Fruit fly (Drosophila melanogaster): ENCODE data around the gene Orct.

Orct gene

dm6 chr3R:24229870-24230422 lies 46.1 kb upstream of the Orct start, which contains the start of gene Spase22-23 (continued):
- peak; percentile 83 for TF ChIP-seq Sry-δ (GFP tag; optimal IDR thresholded peaks at IDR 0.05)
- TF ChIP-seq pzg (GFP tag; optimal IDR thresholded peaks at IDR 0.05) = peak; percentile 20
- TF ChIP-seq Ets97D (GFP tag; optimal IDR thresholded peaks at IDR 0.05) = no peak
- TF ChIP-seq lola (GFP tag; optimal IDR thresholded peaks at IDR 0.05) = peak in 1 of 3 experiments; percentile 32
- TF ChIP-seq Sin3A (optimal IDR thresholded peaks at IDR 0.05) = peak; percentile 52
- no peak for TF ChIP-seq CG14050 (GFP tag; IDR thresholded peaks at IDR 0.05)
- peak; percentile 70 for TF ChIP-seq Dref (GFP tag; IDR thresholded peaks at IDR 0.05)
- TF ChIP-seq CG1603 (tag; optimal IDR thresholded peaks at IDR 0.05) = peak; percentile 53
- no peak for TF ChIP-seq salm (tag; optimal IDR thresholded peaks at IDR 0.05)
- no peak for TF ChIP-seq CG7745 (tag; optimal IDR thresholded peaks at IDR 0.05)
- peak; percentile 95 for TF ChIP-seq CG34224 (GFP tag; IDR thresholded peaks at IDR 0.05; ENCODE audit: partially characterized antibody)
- TF ChIP-seq CG1647 (GFP tag; optimal IDR thresholded peaks at IDR 0.05) = no peak
- TF ChIP-seq CG42726 (GFP tag; IDR thresholded peaks at IDR 0.05; ENCODE audit: partially characterized antibody) = peak; percentile 94
- TF ChIP-seq disco-r (GFP tag; optimal IDR thresholded peaks at IDR 0.05) = no peak
- no peak for TF ChIP-seq dan (GFP tag; IDR thresholded peaks at IDR 0.05)
- TF ChIP-seq crc (GFP tag; optimal IDR thresholded peaks at IDR 0.05) = no peak
- TF ChIP-seq wek (GFP tag; optimal IDR thresholded peaks at IDR 0.05) = peak; percentile 15
- TF ChIP-seq CG10321 (GFP tag; IDR thresholded peaks at IDR 0.05) = no peak
- TF ChIP-seq jumu (GFP tag; optimal IDR thresholded peaks at IDR 0.05) = no peak
- peak; percentile 92 for TF ChIP-seq knrl (GFP tag; IDR thresholded peaks at IDR 0.05; ENCODE audit: partially characterized antibody)
- TF ChIP-seq bbx (GFP tag; IDR thresholded peaks at IDR 0.05; ENCODE audit: partially characterized antibody) = peak; percentile 97
- TF ChIP-seq Dip3 (GFP tag; optimal IDR thresholded peaks at IDR 0.05) = no peak
- no peak for TF ChIP-seq kni (GFP tag; optimal IDR thresholded peaks at IDR 0.05)
- TF ChIP-seq CrebB (tag; optimal IDR thresholded peaks at IDR 0.05) = no peak
- peak; percentile 90 for TF ChIP-seq BEAF-32 (GFP tag; optimal IDR thresholded peaks at IDR 0.05)
- no peak for TF ChIP-seq CG2120 (GFP tag; optimal IDR thresholded peaks at IDR 0.05)
- TF ChIP-seq Fer2 (tag; optimal IDR thresholded peaks at IDR 0.05) = no peak
- peak; percentile 17; the same call in 1 of the 3 replicates for TF ChIP-seq CG34422 (GFP tag; IDR thresholded peaks at IDR 0.05)
- peak; percentile 12 for TF ChIP-seq CG9932 (GFP tag; IDR thresholded peaks at IDR 0.05)
- peak; percentile 93 for TF ChIP-seq CG7963 (GFP tag; IDR thresholded peaks at IDR 0.05; ENCODE audit: partially characterized antibody)
- TF ChIP-seq chinmo (GFP tag; IDR thresholded peaks at IDR 0.05; ENCODE audit: partially characterized antibody) = peak; percentile 95
- TF ChIP-seq cato (GFP tag; optimal IDR thresholded peaks at IDR 0.05; ENCODE audit: borderline replicate concordance) = no peak
- TF ChIP-seq gem (tag; optimal IDR thresholded peaks at IDR 0.05) = no peak
- TF ChIP-seq CG3726 (GFP tag; IDR thresholded peaks at IDR 0.05) = no peak
- no peak for TF ChIP-seq CG5953 (GFP tag; IDR thresholded peaks at IDR 0.05)
- no peak for TF ChIP-seq insv (GFP tag; optimal IDR thresholded peaks at IDR 0.05)
- no peak for TF ChIP-seq Camta (GFP tag; optimal IDR thresholded peaks at IDR 0.05)
- no peak for TF ChIP-seq D19B (GFP tag; optimal IDR thresholded peaks at IDR 0.05)
- TF ChIP-seq cas (GFP tag; IDR thresholded peaks at IDR 0.05) = no peak
- TF ChIP-seq gcm2 (GFP tag; optimal IDR thresholded peaks at IDR 0.05) = no peak
- no peak for TF ChIP-seq CG11093 (GFP tag; IDR thresholded peaks at IDR 0.05)
